Fruit fly (Drosophila melanogaster): ENCODE results near the gene GATAe.
A peak's percentile ranks its signal among the peaks of the same experiment; 100 is the strongest.

Gene GATAe

dm6 chr3R:16034186-16034585, 25.3 kb downstream of the GATAe start (continued):
- TF ChIP-seq Pdp1 (GFP tag; optimal IDR thresholded peaks at IDR 0.05) (no peak), CG34376 (GFP tag; optimal IDR thresholded peaks at IDR 0.05) (no peak), wek (GFP tag; optimal IDR thresholded peaks at IDR 0.05) (no peak), unpg (GFP tag; optimal IDR thresholded peaks at IDR 0.05) (no peak), ewg (GFP tag; optimal IDR thresholded peaks at IDR 0.05) (no peak), en (GFP tag; optimal IDR thresholded peaks at IDR 0.05) (no peak), CG2678 (tag; optimal IDR thresholded peaks at IDR 0.05) (no peak), Optix (GFP tag; IDR thresholded peaks at IDR 0.05) (no peak), unc-4 (GFP tag; IDR thresholded peaks at IDR 0.05; ENCODE audit: partially characterized antibody) (no peak), CG10209 (GFP tag; optimal IDR thresholded peaks at IDR 0.05) (no peak), Antp (GFP tag; optimal IDR thresholded peaks at IDR 0.05) (no peak), grau (tag; optimal IDR thresholded peaks at IDR 0.05) (no peak), oc (tag; optimal IDR thresholded peaks at IDR 0.05) (peak; percentile 44), CG10431 (GFP tag; optimal IDR thresholded peaks at IDR 0.05) (peak; percentile 84), dimm (GFP tag; IDR thresholded peaks at IDR 0.05) (no peak), CG31365 (tag; optimal IDR thresholded peaks at IDR 0.05) (no peak)

- TF ChIP-seq eyg (GFP tag; optimal IDR thresholded peaks at IDR 0.05) (no peak), MTF-1 (GFP tag; optimal IDR thresholded peaks at IDR 0.05; ENCODE audit: borderline replicate concordance) (no peak), mld (GFP tag; IDR thresholded peaks at IDR 0.05; ENCODE audit: partially characterized antibody) (0 out of 3 replicates have a peak, but pooled peaks have one; percentile 38), Kr (GFP tag; optimal IDR thresholded peaks at IDR 0.05) (no peak), gem (tag; optimal IDR thresholded peaks at IDR 0.05) (no peak), lola (GFP tag; optimal IDR thresholded peaks at IDR 0.05) (no peak), Spps (tag; optimal IDR thresholded peaks at IDR 0.05) (no peak), ind (GFP tag; optimal IDR thresholded peaks at IDR 0.05) (no peak), Atf3 (GFP tag; optimal IDR thresholded peaks at IDR 0.05) (no peak), CG7987 (GFP tag; optimal IDR thresholded peaks at IDR 0.05) (no peak), Dip3 (GFP tag; optimal IDR thresholded peaks at IDR 0.05) (no peak), zf30C (GFP tag; optimal IDR thresholded peaks at IDR 0.05) (no peak), Hmx (GFP tag; optimal IDR thresholded peaks at IDR 0.05) (no peak), row (GFP tag; IDR thresholded peaks at IDR 0.05) (no peak), CG4282 (GFP tag; optimal IDR thresholded peaks at IDR 0.05) (no peak), CG5245 (GFP tag; optimal IDR thresholded peaks at IDR 0.05) (no peak), sob (GFP tag; IDR thresholded peaks at IDR 0.05) (no peak), ranshi (GFP tag; IDR thresholded peaks at IDR 0.05) (no peak), hbn (GFP tag; IDR thresholded peaks at IDR 0.05; ENCODE audit: partially characterized antibody) (no peak), CG11085 (GFP tag; IDR thresholded peaks at IDR 0.05) (no peak), BtbVII (GFP tag; optimal IDR thresholded peaks at IDR 0.05) (no peak), CG1832 (GFP tag; optimal IDR thresholded peaks at IDR 0.05) (peak; percentile 27), seq (GFP tag; IDR thresholded peaks at IDR 0.05) (peak; percentile 59; the same call in 1 of the 2 replicates), CG6254 (GFP tag; optimal IDR thresholded peaks at IDR 0.05) (no peak), repo (GFP tag; optimal IDR thresholded peaks at IDR 0.05) (no peak), amos (GFP tag; IDR thresholded peaks at IDR 0.05; ENCODE audit: partially characterized antibody) (no peak), CG8944 (GFP tag; optimal IDR thresholded peaks at IDR 0.05) (no peak), CG18011 (GFP tag; optimal IDR thresholded peaks at IDR 0.05) (no peak), Adf1 (GFP tag; IDR thresholded peaks at IDR 0.05) (no peak), vnd (GFP tag; IDR thresholded peaks at IDR 0.05; ENCODE audit: partially characterized antibody) (0 out of 3 replicates have a peak, but pooled peaks have one; percentile 11), Dad (GFP tag; optimal IDR thresholded peaks at IDR 0.05) (no peak), ab (GFP tag; optimal IDR thresholded peaks at IDR 0.05) (no peak), ato (GFP tag; IDR thresholded peaks at IDR 0.05; ENCODE audit: partially characterized antibody) (no peak), CG5180 (GFP tag; optimal IDR thresholded peaks at IDR 0.05) (no peak)
These were observed 29.1 kb downstream of the GATAe start for dm6 chr3R:16038049-16038448.

Data from whole organism, embryonic.